Worm (Caenorhabditis elegans) whole organism, L1 larva: Measurements from ENCODE around the gene btb-2.

Experiments used
- ama-1 ChIP-seq: fragments of 150-350 bp; optimal IDR thresholded peaks from 2 replicates; lab custom pipeline; 2014
- elt-2 ChIP-seq: sonication (generic microtip); optimal IDR thresholded peaks from 2 replicates; lab custom pipeline; 2016; ENCODE audit warnings: missing genetic modification characterization, mild to moderate bottlenecking, inconsistent platforms, missing compliant biosample characterization, missing genetic modification reagents
- lin-15B ChIP-seq: fragments of 150-350 bp; sonication (generic microtip); optimal IDR thresholded peaks from 3 replicates; lab custom pipeline; 2014; ENCODE audit warnings: missing biosample characterization, missing genetic modification characterization
- nhr-12 ChIP-seq: sonication (generic microtip); optimal IDR thresholded peaks from 2 replicates; lab custom pipeline; 2017; ENCODE audit warnings: missing biosample characterization, missing genetic modification characterization
- nhr-237 ChIP-seq: fragments of 150-350 bp; optimal IDR thresholded peaks from 2 replicates; lab custom pipeline; 2014; ENCODE audit warnings: missing biosample characterization, missing genetic modification characterization
- nhr-71 ChIP-seq: sonication (generic microtip); optimal IDR thresholded peaks from 2 replicates; lab custom pipeline; 2016; ENCODE audit warnings: mild to moderate bottlenecking, missing genetic modification characterization, moderate library complexity, missing compliant biosample characterization
- nhr-90 ChIP-seq: sonication (generic microtip); optimal IDR thresholded peaks from 2 replicates; lab custom pipeline; 2016; ENCODE audit warnings: mild to moderate bottlenecking, missing genetic modification characterization, missing compliant biosample characterization; ENCODE audit not compliant: poor library complexity
- ztf-11 ChIP-seq, 2 experiments: sonication (generic microtip); optimal IDR thresholded peaks; 2 replicates each; lab custom pipeline; 2016 to 2017; ENCODE audit warnings: missing genetic modification characterization in 2 of 2, missing biosample characterization in 1 of 2, missing compliant biosample characterization in 1 of 2

ce11 chrII:6413788-6414187 lies 12.0 kb downstream of the btb-2 start:
- TF ChIP-seq ztf-11 (tag; optimal IDR thresholded peaks at IDR 0.05; lab: Kevin White, UChicago) (no peak), nhr-71 (tag; lab: Kevin White, UChicago) (no peak), nhr-90 (tag; lab: Kevin White, UChicago) (no peak), nhr-12 (tag; lab: Kevin White, UChicago) (no peak), nhr-237 (tag; lab: Kevin White, UChicago) (no peak), elt-2 (tag; lab: Kevin White, UChicago) (peak; percentile 89), lin-15B (tag; lab: Kevin White, UChicago) (no peak), ama-1 (lab: Kevin White, UChicago) (no peak)
